Worm (Caenorhabditis elegans): ENCODE measurements around the gene T22F3.8.

- TF ChIP-seq W03F9.2 (tag; optimal IDR thresholded peaks at IDR 0.05) (no peak), him-1 (tag; optimal IDR thresholded peaks at IDR 0.05) (no peak)
Measured at ce11 chrV:3581034-3581433, 24.2 kb downstream of the T22F3.8 start.

Measured in whole organism, L4/young adult.